Worm (Caenorhabditis elegans): ENCODE measurements around the gene grl-26.

Gene grl-26

DNA sequence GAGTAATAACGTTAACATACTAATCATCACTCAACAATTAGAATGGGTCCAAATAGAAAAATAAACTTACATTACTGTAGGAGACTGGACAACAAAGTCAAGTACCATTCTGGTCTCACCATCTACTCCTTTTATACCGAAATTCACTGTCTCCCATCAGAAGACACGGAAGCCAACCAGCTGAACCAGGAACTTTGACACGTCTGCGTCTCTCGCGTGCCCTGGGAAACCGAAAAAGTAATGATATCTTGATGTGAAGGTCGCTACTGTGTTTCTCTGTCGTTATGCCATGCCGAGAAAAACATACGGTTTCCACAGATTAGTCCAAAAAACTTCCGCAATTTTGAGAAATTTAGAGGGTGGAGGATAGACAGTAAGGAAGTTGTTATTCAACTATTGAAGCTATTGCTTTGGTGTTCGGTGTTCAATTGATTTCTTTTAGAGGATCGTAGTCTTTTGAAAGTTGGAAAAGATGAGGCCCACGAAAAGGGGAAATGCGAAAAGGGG is 4.0 kb upstream of the grl-26 start, which contains the start of gene col-101:
Gene col-101, minus strand, starts transcription at position 457 of the 507 bp plus-strand sequence.
- TF ChIP-seq efl-1 (optimal IDR thresholded peaks at IDR 0.05) = no peak
- TF ChIP-seq efl-1 (GFP tag; optimal IDR thresholded peaks at IDR 0.05 in 1 of 2) = peak in 1 of 2 experiments; percentile 75
- TF ChIP-seq nhr-12 (tag; optimal IDR thresholded peaks at IDR 0.05) = no peak
- TF ChIP-seq ceh-88 (GFP tag; IDR thresholded peaks at IDR 0.05) = no peak
- no peak for TF ChIP-seq fkh-4 (tag; optimal IDR thresholded peaks at IDR 0.05; ENCODE audit: borderline replicate concordance)
- no peak for TF ChIP-seq Y116A8C.19 (tag; optimal IDR thresholded peaks at IDR 0.05; ENCODE audit: borderline replicate concordance)
- TF ChIP-seq ama-1 (optimal IDR thresholded peaks at IDR 0.05) = no peak
- TF ChIP-seq mep-1 (tag; optimal IDR thresholded peaks at IDR 0.05) = peak; percentile 18
- no peak for TF ChIP-seq nhr-28 (tag; optimal IDR thresholded peaks at IDR 0.05)
- no peak for TF ChIP-seq elt-2 (tag; optimal IDR thresholded peaks at IDR 0.05)
- TF ChIP-seq hlh-17 (GFP tag; optimal IDR thresholded peaks at IDR 0.05; ENCODE audit: borderline replicate concordance) = no peak
- no peak for TF ChIP-seq isw-1 (GFP tag; IDR thresholded peaks at IDR 0.05)
- TF ChIP-seq F16B12.6 (tag; optimal IDR thresholded peaks at IDR 0.05) = no peak
- no peak for TF ChIP-seq pqm-1 (tag; optimal IDR thresholded peaks at IDR 0.05)
- no peak for TF ChIP-seq lin-39 (tag; optimal IDR thresholded peaks at IDR 0.05)
- no peak for TF ChIP-seq snpc-4 (tag; optimal IDR thresholded peaks at IDR 0.05)
- peak; percentile 52 for TF ChIP-seq tbx-2 (tag; optimal IDR thresholded peaks at IDR 0.05)
- TF ChIP-seq C16A3.4 (tag; optimal IDR thresholded peaks at IDR 0.05) = no peak
- TF ChIP-seq elt-3 (tag; optimal IDR thresholded peaks at IDR 0.05) = peak in 1 of 6 experiments; percentile 28
- no peak for TF ChIP-seq nhr-71 (tag; optimal IDR thresholded peaks at IDR 0.05)
- TF ChIP-seq blmp-1 (tag; optimal IDR thresholded peaks at IDR 0.05) = peak; percentile 42
- no peak for TF ChIP-seq ztf-11 (tag; optimal IDR thresholded peaks at IDR 0.05)

DNA sequence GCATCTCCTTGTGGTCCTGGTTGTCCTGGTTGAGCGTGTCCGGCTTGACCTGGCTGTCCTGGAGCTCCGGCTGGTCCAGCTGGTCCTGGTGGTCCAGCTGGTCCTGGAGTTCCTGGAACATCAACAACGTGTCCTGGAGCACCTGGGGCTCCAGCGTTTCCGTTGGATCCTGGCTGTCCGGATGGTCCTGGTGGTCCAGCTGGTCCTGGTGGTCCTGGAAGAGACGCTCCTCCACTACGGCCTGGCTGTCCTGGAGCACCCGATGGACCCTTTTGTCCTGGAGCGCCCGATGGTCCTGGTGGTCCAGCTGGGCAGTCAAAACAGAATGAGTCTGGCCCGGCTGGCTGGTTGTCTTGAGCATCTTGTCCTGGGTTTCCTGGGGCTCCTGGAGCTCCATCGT is 3.0 kb upstream of the grl-26 start:
- no peak for TF ChIP-seq zag-1 (tag; optimal IDR thresholded peaks at IDR 0.05)
- no peak for TF ChIP-seq egl-13 (tag; optimal IDR thresholded peaks at IDR 0.05)
- no peak for TF ChIP-seq skn-1 (tag; optimal IDR thresholded peaks at IDR 0.05)

DNA sequence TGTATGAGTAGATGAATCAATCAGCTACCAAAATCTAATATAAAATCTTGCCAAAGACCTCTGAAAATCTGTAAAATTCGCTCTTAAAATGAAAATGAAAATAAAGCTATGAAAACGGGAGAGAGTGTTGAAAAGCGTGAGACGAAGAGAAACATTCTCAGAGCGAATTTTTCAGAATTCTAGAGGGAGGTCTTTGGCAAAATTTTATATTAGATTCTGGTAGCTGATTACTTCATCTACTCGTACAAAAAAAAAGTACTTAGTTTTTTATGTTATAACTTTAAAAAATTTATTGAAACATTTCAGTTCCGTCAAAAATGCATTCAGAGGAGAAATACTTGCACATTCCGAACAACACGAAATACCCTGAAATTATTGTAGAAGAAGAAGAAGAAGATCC is 2.1 kb upstream of the grl-26 start, which contains the start of gene drl-1:
Gene drl-1, plus strand, starts transcription at position 301 of the 400 bp plus-strand sequence.
- TF ChIP-seq mab-9 (GFP tag; IDR thresholded peaks at IDR 0.05) (no peak), zag-1 (tag; optimal IDR thresholded peaks at IDR 0.05) (no peak), ceh-82 (tag; optimal IDR thresholded peaks at IDR 0.05) (no peak), efl-1 (optimal IDR thresholded peaks at IDR 0.05) (no peak), efl-1 (GFP tag; optimal IDR thresholded peaks at IDR 0.05 in 1 of 2) (no peak), fkh-10 (GFP tag; optimal IDR thresholded peaks at IDR 0.05) (no peak), ceh-63 (GFP tag; optimal IDR thresholded peaks at IDR 0.05) (no peak), sox-4 (tag; optimal IDR thresholded peaks at IDR 0.05) (no peak), nhr-85 (tag) (no peak), snpc-4 (tag; optimal IDR thresholded peaks at IDR 0.05) (no peak), snu-23 (GFP tag; optimal IDR thresholded peaks at IDR 0.05) (no peak), unc-130 (tag; optimal IDR thresholded peaks at IDR 0.05) (no peak), aha-1 (tag; optimal IDR thresholded peaks at IDR 0.05) (no peak), vab-15 (tag; optimal IDR thresholded peaks at IDR 0.05) (no peak), unc-62 (GFP tag; optimal IDR thresholded peaks at IDR 0.05) (no peak)

ce11 chrIV:320380-320779 is 2.2 kb downstream of the grl-26 start, which contains the start of gene dsc-4:
TSS of gene dsc-4 (minus strand) at chrIV:320544.
- TF ChIP-seq vab-15 (tag; optimal IDR thresholded peaks at IDR 0.05) (no peak), elt-2 (tag; optimal IDR thresholded peaks at IDR 0.05) (peak; percentile 41), irx-1 (tag; optimal IDR thresholded peaks at IDR 0.05) (no peak), skn-1 (tag; optimal IDR thresholded peaks at IDR 0.05) (no peak), hlh-4 (tag; optimal IDR thresholded peaks at IDR 0.05) (no peak)
